In genomic region chr2L:11271622-11272282, dm6 we compare ENCODE assay signal across 5 fruit fly cellular contexts.
TF ChIP-seq lines count a peak whose summit lies in the region.

No protein-coding gene starts in this region.

- TF ChIP-seq CTCF in whole organism, embryonic (GFP tag; optimal IDR thresholded peaks at IDR 0.05; lab: Kevin White, UChicago): no peak

TF ChIP-seq in whole organism, adult, 20 proteins besides CTCF, POLR2A, EP300 and RAD21 (continues in another document):
- TF ChIP-seq Mnt (GFP tag; optimal IDR thresholded peaks at IDR 0.05; lab: Kevin White, UChicago): peak; percentile 52
- peak; percentile 35 for TF ChIP-seq ovo (GFP tag; optimal IDR thresholded peaks at IDR 0.05; lab: Kevin White, UChicago)
- TF ChIP-seq cnc (optimal IDR thresholded peaks at IDR 0.05; lab: Kevin White, UChicago): no peak
- peak; percentile 74 for TF ChIP-seq CG12768 (GFP tag; optimal IDR thresholded peaks at IDR 0.05; lab: Kevin White, UChicago)
- TF ChIP-seq cic (GFP tag; optimal IDR thresholded peaks at IDR 0.05; lab: Kevin White, UChicago): peak; percentile 87
- TF ChIP-seq CG11617 (GFP tag; optimal IDR thresholded peaks at IDR 0.05; lab: Kevin White, UChicago): peak; percentile 6
- TF ChIP-seq CG33017 (tag; optimal IDR thresholded peaks at IDR 0.05; lab: Kevin White, UChicago): peak; percentile 42
- TF ChIP-seq Crg-1 (GFP tag; optimal IDR thresholded peaks at IDR 0.05; lab: Kevin White, UChicago): no peak
- no peak for TF ChIP-seq Hr96 (GFP tag; optimal IDR thresholded peaks at IDR 0.05; lab: Kevin White, UChicago)
- TF ChIP-seq CG5204 (GFP tag; optimal IDR thresholded peaks at IDR 0.05; lab: Kevin White, UChicago): no peak
- peak; percentile 51 for TF ChIP-seq bab1 (GFP tag; optimal IDR thresholded peaks at IDR 0.05; lab: Kevin White, UChicago)
- TF ChIP-seq CG14711 (tag; optimal IDR thresholded peaks at IDR 0.05; lab: Kevin White, UChicago): no peak
- peak; percentile 33 for TF ChIP-seq pad (GFP tag; optimal IDR thresholded peaks at IDR 0.05; lab: Kevin White, UChicago)
- no peak for TF ChIP-seq CG1620 (GFP tag; optimal IDR thresholded peaks at IDR 0.05; lab: Kevin White, UChicago)
- peak; percentile 58 for TF ChIP-seq tj (GFP tag; optimal IDR thresholded peaks at IDR 0.05; lab: Kevin White, UChicago)
- no peak for TF ChIP-seq Clk (GFP tag; optimal IDR thresholded peaks at IDR 0.05; lab: Kevin White, UChicago)
- peak; percentile 34 for TF ChIP-seq CG7101 (tag; optimal IDR thresholded peaks at IDR 0.05; lab: Kevin White, UChicago)
- TF ChIP-seq toe (GFP tag; optimal IDR thresholded peaks at IDR 0.05; lab: Kevin White, UChicago): no peak
- TF ChIP-seq CG7045 (GFP tag; optimal IDR thresholded peaks at IDR 0.05; lab: Kevin White, UChicago): peak; percentile 40

TF ChIP-seq in whole organism, embryonic, 481 proteins besides CTCF, POLR2A, EP300 and RAD21 (continues in another document):
- TF ChIP-seq Nf-YA (GFP tag; IDR thresholded peaks at IDR 0.05; lab: Robert Waterston, UW): no peak
- no peak for TF ChIP-seq Gug (GFP tag; IDR thresholded peaks at IDR 0.05; lab: Robert Waterston, UW)
- TF ChIP-seq CG17328 (GFP tag; IDR thresholded peaks at IDR 0.05; lab: Robert Waterston, UW): no peak
- TF ChIP-seq CG31441 (GFP tag; IDR thresholded peaks at IDR 0.05; lab: Robert Waterston, UW): no peak
- no peak for TF ChIP-seq Lpt (GFP tag; optimal IDR thresholded peaks at IDR 0.05; lab: Kevin White, UChicago)
- TF ChIP-seq ase (GFP tag; IDR thresholded peaks at IDR 0.05; lab: Robert Waterston, UW): no peak
- no peak for TF ChIP-seq CG6765 (GFP tag; optimal IDR thresholded peaks at IDR 0.05; lab: Kevin White, UChicago)
- TF ChIP-seq gem (tag; optimal IDR thresholded peaks at IDR 0.05; lab: Kevin White, UChicago): no peak
- no peak for TF ChIP-seq Sry-β (GFP tag; optimal IDR thresholded peaks at IDR 0.05; lab: Kevin White, UChicago)
- TF ChIP-seq Dll (GFP tag; IDR thresholded peaks at IDR 0.05; lab: Robert Waterston, UW; ENCODE audit: partially characterized antibody): no peak
- TF ChIP-seq sqz (GFP tag; optimal IDR thresholded peaks at IDR 0.05; lab: Kevin White, UChicago): no peak
- peak; percentile 75 for TF ChIP-seq Dp (GFP tag; optimal IDR thresholded peaks at IDR 0.05; lab: Kevin White, UChicago)
- TF ChIP-seq ERR (GFP tag; optimal IDR thresholded peaks at IDR 0.05; lab: Kevin White, UChicago): peak; percentile 36
- no peak for TF ChIP-seq ewg (GFP tag; optimal IDR thresholded peaks at IDR 0.05; lab: Kevin White, UChicago)
- no peak for TF ChIP-seq hb (GFP tag; IDR thresholded peaks at IDR 0.05; lab: Robert Waterston, UW; ENCODE audit: partially characterized antibody)
- no peak for TF ChIP-seq CG33213 (GFP tag; optimal IDR thresholded peaks at IDR 0.05; lab: Kevin White, UChicago)
- TF ChIP-seq maf-S (GFP tag; optimal IDR thresholded peaks at IDR 0.05; lab: Kevin White, UChicago): no peak
- no peak for TF ChIP-seq kay (GFP tag; optimal IDR thresholded peaks at IDR 0.05; lab: Kevin White, UChicago)
- TF ChIP-seq CG16779 (GFP tag; IDR thresholded peaks at IDR 0.05; lab: Robert Waterston, UW): no peak
- no peak for TF ChIP-seq dysf (GFP tag; IDR thresholded peaks at IDR 0.05; lab: Robert Waterston, UW)

TF ChIP-seq in whole organism, prepupa, 60 proteins besides CTCF, POLR2A, EP300 and RAD21 (continues in another document):
- peak; percentile 59; the same call in 2 of the 3 replicates for TF ChIP-seq CG6163 (GFP tag; IDR thresholded peaks at IDR 0.05; lab: Robert Waterston, UW)
- no peak for TF ChIP-seq CG6792 (GFP tag; optimal IDR thresholded peaks at IDR 0.05; lab: Kevin White, UChicago)
- TF ChIP-seq net (GFP tag; optimal IDR thresholded peaks at IDR 0.05; lab: Kevin White, UChicago): no peak
- TF ChIP-seq CG15336 (GFP tag; IDR thresholded peaks at IDR 0.05; lab: Robert Waterston, UW): peak; percentile 57; the same call in 1 of the 2 replicates
- no peak for TF ChIP-seq CG10631 (GFP tag; optimal IDR thresholded peaks at IDR 0.05; lab: Kevin White, UChicago)
- TF ChIP-seq Smox (GFP tag; optimal IDR thresholded peaks at IDR 0.05; lab: Kevin White, UChicago): no peak
- no peak for TF ChIP-seq CG34406 (GFP tag; optimal IDR thresholded peaks at IDR 0.05; lab: Kevin White, UChicago)
- TF ChIP-seq CG11294 (GFP tag; IDR thresholded peaks at IDR 0.05; lab: Robert Waterston, UW): no peak
- peak; percentile 58 for TF ChIP-seq CG1621 (tag; optimal IDR thresholded peaks at IDR 0.05; lab: Kevin White, UChicago)
- no peak for TF ChIP-seq fd59A (GFP tag; optimal IDR thresholded peaks at IDR 0.05; lab: Kevin White, UChicago)
- no peak for TF ChIP-seq salr (GFP tag; optimal IDR thresholded peaks at IDR 0.05; lab: Kevin White, UChicago)
- TF ChIP-seq lz (GFP tag; optimal IDR thresholded peaks at IDR 0.05; lab: Kevin White, UChicago): no peak
- no peak for TF ChIP-seq pdm3 (GFP tag; optimal IDR thresholded peaks at IDR 0.05; lab: Kevin White, UChicago)
- no peak for TF ChIP-seq dac (GFP tag; optimal IDR thresholded peaks at IDR 0.05; lab: Kevin White, UChicago)
- TF ChIP-seq eg (GFP tag; IDR thresholded peaks at IDR 0.05; lab: Robert Waterston, UW): no peak; the same call in 2 of the 3 replicates
- no peak for TF ChIP-seq Ets21C (GFP tag; optimal IDR thresholded peaks at IDR 0.05; lab: Kevin White, UChicago)
- TF ChIP-seq CG8632 (GFP tag; optimal IDR thresholded peaks at IDR 0.05; lab: Kevin White, UChicago): no peak
- no peak for TF ChIP-seq achi (GFP tag; optimal IDR thresholded peaks at IDR 0.05; lab: Kevin White, UChicago)
- peak; percentile 86 for TF ChIP-seq CG6854 (GFP tag; optimal IDR thresholded peaks at IDR 0.05; lab: Kevin White, UChicago)
- TF ChIP-seq fkh (GFP tag; optimal IDR thresholded peaks at IDR 0.05; lab: Kevin White, UChicago): no peak

TF ChIP-seq in whole organism, pupa, 21 proteins besides CTCF, POLR2A, EP300 and RAD21:
- peak; percentile 63 for TF ChIP-seq EcR (GFP tag; optimal IDR thresholded peaks at IDR 0.05; lab: Kevin White, UChicago)
- TF ChIP-seq CG8301 (tag; optimal IDR thresholded peaks at IDR 0.05; lab: Kevin White, UChicago): no peak
- peak; percentile 48; the same call in 2 of the 3 replicates for TF ChIP-seq fd96Ca (GFP tag; IDR thresholded peaks at IDR 0.05; lab: Robert Waterston, UW)
- no peak for TF ChIP-seq Pif1A (GFP tag; optimal IDR thresholded peaks at IDR 0.05; lab: Kevin White, UChicago)
- TF ChIP-seq CG32121 (GFP tag; IDR thresholded peaks at IDR 0.05; lab: Robert Waterston, UW): 0 out of 2 replicates have a peak, but pooled peaks have one; percentile 23
- no peak for TF ChIP-seq CG15710 (tag; optimal IDR thresholded peaks at IDR 0.05; lab: Kevin White, UChicago)
- TF ChIP-seq CG10348 (GFP tag; IDR thresholded peaks at IDR 0.05; lab: Robert Waterston, UW): no peak
- TF ChIP-seq CG8159 (tag; optimal IDR thresholded peaks at IDR 0.05; lab: Kevin White, UChicago): no peak
- no peak for TF ChIP-seq CG9948 (tag; optimal IDR thresholded peaks at IDR 0.05; lab: Kevin White, UChicago)
- TF ChIP-seq CG4496 (GFP tag; IDR thresholded peaks at IDR 0.05; lab: Robert Waterston, UW): peak; percentile 48; the same call in 2 of the 3 replicates
- peak; percentile 82 for TF ChIP-seq CG13204 (GFP tag; optimal IDR thresholded peaks at IDR 0.05; lab: Kevin White, UChicago)
- TF ChIP-seq CG12605 (GFP tag; IDR thresholded peaks at IDR 0.05; lab: Robert Waterston, UW): peak; percentile 60
- TF ChIP-seq CG17806 (tag; optimal IDR thresholded peaks at IDR 0.05; lab: Kevin White, UChicago): no peak
- no peak for TF ChIP-seq D1 (tag; optimal IDR thresholded peaks at IDR 0.05; lab: Kevin White, UChicago)
- TF ChIP-seq Snoo (tag; optimal IDR thresholded peaks at IDR 0.05; lab: Kevin White, UChicago): peak; percentile 4
- peak; percentile 55; the same call in 1 of the 2 replicates for TF ChIP-seq Ets98B (GFP tag; IDR thresholded peaks at IDR 0.05; lab: Robert Waterston, UW)
TF ChIP-seq in whole organism, pupa: peak in this region for 8.

TF ChIP-seq in whole organism, wandering third instar larva, 38 proteins besides CTCF, POLR2A, EP300 and RAD21:
- TF ChIP-seq Mio (GFP tag; optimal IDR thresholded peaks at IDR 0.05; lab: Kevin White, UChicago) (no peak), Rel (GFP tag; optimal IDR thresholded peaks at IDR 0.05; lab: Kevin White, UChicago) (no peak), Rel (tag; optimal IDR thresholded peaks at IDR 0.05; lab: Kevin White, UChicago) (peak; percentile 25), Hr78 (GFP tag; optimal IDR thresholded peaks at IDR 0.05; lab: Kevin White, UChicago) (no peak), h (GFP tag; optimal IDR thresholded peaks at IDR 0.05; lab: Kevin White, UChicago) (peak; percentile 82), psq (GFP tag; optimal IDR thresholded peaks at IDR 0.05; lab: Kevin White, UChicago) (peak; percentile 73), Dif (GFP tag; optimal IDR thresholded peaks at IDR 0.05; lab: Kevin White, UChicago; ENCODE audit: partially characterized antibody) (peak; percentile 79), sv (GFP tag; optimal IDR thresholded peaks at IDR 0.05; lab: Kevin White, UChicago) (no peak), br (GFP tag; optimal IDR thresholded peaks at IDR 0.05; lab: Kevin White, UChicago) (peak; percentile 73), CG32264 (GFP tag; optimal IDR thresholded peaks at IDR 0.05; lab: Kevin White, UChicago) (no peak), Vsx2 (GFP tag; optimal IDR thresholded peaks at IDR 0.05; lab: Kevin White, UChicago; ENCODE audit: partially characterized antibody) (peak; percentile 23), fru (GFP tag; optimal IDR thresholded peaks at IDR 0.05; lab: Kevin White, UChicago) (peak; percentile 83), Hr83 (GFP tag; optimal IDR thresholded peaks at IDR 0.05; lab: Kevin White, UChicago; ENCODE audit: poor library complexity, severe bottlenecking) (peak; percentile 32), Myc (optimal IDR thresholded peaks at IDR 0.05; lab: Kevin White, UChicago) (peak; percentile 53), Sp1 (GFP tag; optimal IDR thresholded peaks at IDR 0.05; lab: Kevin White, UChicago) (peak; percentile 21), dl (GFP tag; optimal IDR thresholded peaks at IDR 0.05; lab: Kevin White, UChicago; ENCODE audit: insufficient read depth in 1 of 2, partially characterized antibody in 2 of 2) (peak in 1 of 2 experiments; percentile 74)
